Worm (Caenorhabditis elegans) whole organism, L1 larva: ENCODE data around the gene gmap-3.

Source experiments
- aly-2 ChIP-seq: fragments of 150-350 bp; optimal IDR thresholded peaks from 2 replicates; lab custom pipeline; 2014; ENCODE audit warnings: missing biosample characterization, missing genetic modification characterization
- lin-39 ChIP-seq: fragments of 150-350 bp; optimal IDR thresholded peaks from 2 replicates; lab custom pipeline; 2014; ENCODE audit warnings: missing biosample characterization, missing genetic modification reagents, missing genetic modification characterization
- nhr-19 ChIP-seq: fragments of 200-800 bp; sonication (Bioruptor generic); conservative IDR thresholded peaks from 2 replicates; pipeline ENCODE4 v1.3.6; 2022; ENCODE audit warnings: missing genetic modification characterization, missing compliant biosample characterization

DNA sequence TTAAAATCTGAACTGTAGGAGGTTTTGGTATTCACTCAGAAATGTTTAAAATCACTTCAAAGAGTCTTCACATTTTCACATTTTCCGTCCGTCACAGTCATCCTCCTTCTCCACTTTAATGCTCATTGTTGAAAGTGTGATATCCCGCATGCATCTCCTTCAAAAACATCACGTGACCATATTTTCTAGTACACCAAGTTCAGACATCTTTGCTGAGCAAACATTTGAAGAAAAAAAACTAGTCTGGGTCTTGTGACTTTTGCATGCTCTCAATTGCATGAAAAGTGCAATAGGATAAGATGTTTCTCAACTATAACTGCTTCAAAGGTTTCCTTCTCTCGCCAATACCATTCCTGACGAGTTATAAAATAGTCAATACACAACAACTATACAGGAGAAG, 26.5 kb downstream of the gmap-3 start:
- TF ChIP-seq lin-39 (tag; lab: Kevin White, UChicago) (no peak), nhr-19 (GFP tag; lab: Robert Waterston, UW) (peak; percentile 45), aly-2 (tag; lab: Kevin White, UChicago) (no peak)
